Worm (Caenorhabditis elegans): ENCODE data around the gene C35B1.3.

Gene C35B1.3

ce11 chrIV:4108767-4109166 is 27.8 kb downstream of the C35B1.3 start, which contains the start of gene C35B1.7:
C35B1.7 (plus strand) TSS chrIV:4109067.
- TF ChIP-seq bed-3 (GFP tag; optimal IDR thresholded peaks at IDR 0.05) (no peak), pha-4 (tag; optimal IDR thresholded peaks at IDR 0.05) (no peak), flh-1 (GFP tag; optimal IDR thresholded peaks at IDR 0.05) (no peak), lsy-2 (tag; optimal IDR thresholded peaks at IDR 0.05) (no peak), nhr-76 (tag; optimal IDR thresholded peaks at IDR 0.05) (no peak), ham-2 (GFP tag; optimal IDR thresholded peaks at IDR 0.05) (no peak), nhr-28 (tag; optimal IDR thresholded peaks at IDR 0.05) (no peak), ces-1 (GFP tag; optimal IDR thresholded peaks at IDR 0.05) (no peak), unc-120 (tag; optimal IDR thresholded peaks at IDR 0.05; ENCODE audit: poor library complexity, severe bottlenecking) (no peak), lin-32 (GFP tag; optimal IDR thresholded peaks at IDR 0.05) (no peak)

- TF ChIP-seq sptf-1 (tag; optimal IDR thresholded peaks at IDR 0.05) (no peak), ceh-43 (GFP tag; optimal IDR thresholded peaks at IDR 0.05) (no peak), ces-1 (GFP tag; optimal IDR thresholded peaks at IDR 0.05) (no peak), elt-3 (tag; optimal IDR thresholded peaks at IDR 0.05) (no peak), tbx-8 (GFP tag; optimal IDR thresholded peaks at IDR 0.05) (no peak), zip-8 (tag; optimal IDR thresholded peaks at IDR 0.05) (no peak), unc-62 (GFP tag; optimal IDR thresholded peaks at IDR 0.05) (no peak), flh-1 (GFP tag; optimal IDR thresholded peaks at IDR 0.05) (no peak), unc-120 (tag; optimal IDR thresholded peaks at IDR 0.05; ENCODE audit: poor library complexity, severe bottlenecking) (no peak), hlh-1 (tag; optimal IDR thresholded peaks at IDR 0.05) (no peak), elt-1 (tag; optimal IDR thresholded peaks at IDR 0.05; ENCODE audit: borderline replicate concordance, insufficient read depth) (no peak), mls-2 (tag; optimal IDR thresholded peaks at IDR 0.05) (no peak), ham-2 (GFP tag; optimal IDR thresholded peaks at IDR 0.05) (no peak), lin-13 (tag; optimal IDR thresholded peaks at IDR 0.05) (no peak), unc-39 (tag; optimal IDR thresholded peaks at IDR 0.05) (no peak), ceh-39 (tag; optimal IDR thresholded peaks at IDR 0.05) (no peak), bed-3 (GFP tag; optimal IDR thresholded peaks at IDR 0.05) (no peak)
These were observed 31.4 kb downstream of the C35B1.3 start, which contains the start of gene F49F1.14 for ce11 chrIV:4112387-4112786. F49F1.14 (minus strand) TSS chrIV:4112487.

ce11 chrIV:4114526-4114925 is 33.6 kb downstream of the C35B1.3 start, which contains the start of gene F49F1.15:
F49F1.15 (minus strand) TSS chrIV:4114626.
- TF ChIP-seq sptf-1 (tag; optimal IDR thresholded peaks at IDR 0.05) = no peak
- TF ChIP-seq unc-120 (tag; optimal IDR thresholded peaks at IDR 0.05; ENCODE audit: poor library complexity, severe bottlenecking) = no peak
- no peak for TF ChIP-seq hlh-1 (tag; optimal IDR thresholded peaks at IDR 0.05)
- no peak for TF ChIP-seq unc-39 (tag; optimal IDR thresholded peaks at IDR 0.05)
- TF ChIP-seq M03D4.4 (tag; optimal IDR thresholded peaks at IDR 0.05) = no peak
- no peak for TF ChIP-seq nhr-2 (tag; optimal IDR thresholded peaks at IDR 0.05)
- TF ChIP-seq bed-3 (GFP tag; optimal IDR thresholded peaks at IDR 0.05) = no peak
- TF ChIP-seq nhr-237 (tag; optimal IDR thresholded peaks at IDR 0.05) = no peak
- TF ChIP-seq mep-1 (tag; optimal IDR thresholded peaks at IDR 0.05) = no peak
- TF ChIP-seq ceh-43 (GFP tag; optimal IDR thresholded peaks at IDR 0.05) = no peak
- no peak for TF ChIP-seq unc-62 (GFP tag; optimal IDR thresholded peaks at IDR 0.05)
- TF ChIP-seq elt-1 (tag; optimal IDR thresholded peaks at IDR 0.05; ENCODE audit: borderline replicate concordance, insufficient read depth) = no peak

- TF ChIP-seq sem-2 (GFP tag; optimal IDR thresholded peaks at IDR 0.05) (no peak), ceh-43 (GFP tag; optimal IDR thresholded peaks at IDR 0.05) (no peak), nhr-237 (tag; optimal IDR thresholded peaks at IDR 0.05) (no peak), ztf-11 (tag; optimal IDR thresholded peaks at IDR 0.05) (no peak), lin-32 (GFP tag; optimal IDR thresholded peaks at IDR 0.05) (no peak), ceh-83 (GFP tag; optimal IDR thresholded peaks at IDR 0.05) (no peak), elt-1 (tag; optimal IDR thresholded peaks at IDR 0.05; ENCODE audit: borderline replicate concordance, insufficient read depth) (no peak), M03D4.4 (tag; optimal IDR thresholded peaks at IDR 0.05) (no peak), mab-5 (tag; optimal IDR thresholded peaks at IDR 0.05) (no peak), flh-1 (GFP tag; optimal IDR thresholded peaks at IDR 0.05) (no peak), mep-1 (tag; optimal IDR thresholded peaks at IDR 0.05) (no peak), nhr-28 (tag; optimal IDR thresholded peaks at IDR 0.05) (no peak), nhr-2 (tag; optimal IDR thresholded peaks at IDR 0.05) (no peak), elt-3 (tag; optimal IDR thresholded peaks at IDR 0.05) (no peak), mls-2 (tag; optimal IDR thresholded peaks at IDR 0.05) (no peak), lin-13 (tag; optimal IDR thresholded peaks at IDR 0.05) (no peak), nhr-12 (tag; optimal IDR thresholded peaks at IDR 0.05) (no peak), unc-120 (tag; optimal IDR thresholded peaks at IDR 0.05; ENCODE audit: poor library complexity, severe bottlenecking) (no peak)
These were observed 34.7 kb downstream of the C35B1.3 start, which contains the start of the genes F49F1.4 and F49F1.2 for ce11 chrIV:4115634-4116033. F49F1.4 (minus strand) TSS chrIV:4115734. F49F1.2 (plus strand) TSS chrIV:4115943.

Measured in whole organism, mixed stage, embryonic.